Worm (Caenorhabditis elegans): ENCODE data around the gene nos-2.

- TF ChIP-seq cog-1 (tag; optimal IDR thresholded peaks at IDR 0.05) (no peak), med-1 (GFP tag; optimal IDR thresholded peaks at IDR 0.05; ENCODE audit: insufficient read depth) (no peak), klf-2 (GFP tag; conservative IDR thresholded peaks at IDR 0.05) (no peak), flt-1 (GFP tag; IDR thresholded peaks at IDR 0.05) (no peak), ref-1 (GFP tag; conservative IDR thresholded peaks at IDR 0.05) (no peak), ztf-23 (GFP tag; IDR thresholded peaks at IDR 0.05) (no peak), ztf-29 (GFP tag; IDR thresholded peaks at IDR 0.05) (no peak), tab-1 (GFP tag; IDR thresholded peaks at IDR 0.05) (no peak)
These were observed 44.5 kb downstream of the nos-2 start, which contains the start of gene F10E7.9 for ce11 chrII:7109956-7110355.
